Worm (Caenorhabditis elegans) whole organism, late embryonic: ENCODE results near the gene F28E10.4.

Experiments
- C08G9.2 ChIP-seq: sonication (generic microtip); optimal IDR thresholded peaks from 2 replicates; lab custom pipeline; 2016; ENCODE audit warnings: mild to moderate bottlenecking, missing genetic modification characterization, moderate library complexity, missing compliant biosample characterization
- ama-1 ChIP-seq: fragments of 150-350 bp; optimal IDR thresholded peaks from 2 replicates; lab custom pipeline; 2014
- ceh-2 ChIP-seq: sonication (generic microtip); optimal IDR thresholded peaks from 2 replicates; lab custom pipeline; 2016; ENCODE audit warnings: missing genotype, missing genetic modification characterization, missing compliant biosample characterization
- ceh-22 ChIP-seq: sonication (generic microtip); optimal IDR thresholded peaks from 2 replicates; lab custom pipeline; 2017; ENCODE audit warnings: missing biosample characterization, missing genetic modification characterization
- ceh-30 ChIP-seq: fragments of 150-350 bp; optimal IDR thresholded peaks from 2 replicates; lab custom pipeline; 2014; ENCODE audit warnings: missing biosample characterization, missing genetic modification characterization
- ceh-31 ChIP-seq: sonication (generic microtip); optimal IDR thresholded peaks from 2 replicates; lab custom pipeline; 2016; ENCODE audit warnings: missing genetic modification characterization, missing compliant biosample characterization
- ceh-34 ChIP-seq: sonication (generic microtip); optimal IDR thresholded peaks from 2 replicates; lab custom pipeline; 2016; ENCODE audit warnings: mild to moderate bottlenecking, missing genetic modification characterization, missing compliant biosample characterization
- ceh-45 ChIP-seq: fragments of 200-800 bp; sonication (Bioruptor generic); IDR thresholded peaks from 2 replicates; pipeline ENCODE4 v1.3.6; 2022; ENCODE audit warnings: missing genetic modification reagents, missing genetic modification characterization, missing compliant biosample characterization
- ceh-48 ChIP-seq: sonication (generic microtip); optimal IDR thresholded peaks from 2 replicates; lab custom pipeline; 2016; ENCODE audit warnings: missing genetic modification characterization, inconsistent platforms, missing compliant biosample characterization
- ceh-6 ChIP-seq: fragments of 200-800 bp; sonication (Bioruptor generic); optimal IDR thresholded peaks from 2 replicates; lab custom pipeline; 2018; ENCODE audit warnings: mild to moderate bottlenecking, missing genetic modification characterization, missing compliant biosample characterization
- ceh-9 ChIP-seq: sonication (generic microtip); optimal IDR thresholded peaks from 2 replicates; lab custom pipeline; 2016; ENCODE audit warnings: mild to moderate bottlenecking, missing genetic modification characterization, inconsistent platforms, missing compliant biosample characterization
- elt-2 ChIP-seq: sonication (generic microtip); optimal IDR thresholded peaks from 2 replicates; lab custom pipeline; 2016; ENCODE audit warnings: missing genetic modification reagents, missing genetic modification characterization, missing compliant biosample characterization
- elt-4 ChIP-seq: sonication (generic microtip); optimal IDR thresholded peaks from 2 replicates; lab custom pipeline; 2016; ENCODE audit warnings: missing genetic modification characterization, missing compliant biosample characterization
- ets-4 ChIP-seq: sonication (generic microtip); optimal IDR thresholded peaks from 2 replicates; lab custom pipeline; 2016; ENCODE audit warnings: missing genetic modification characterization, missing compliant biosample characterization
- fkh-10 ChIP-seq: fragments of 150-350 bp; optimal IDR thresholded peaks from 2 replicates; lab custom pipeline; 2014; ENCODE audit warnings: missing biosample characterization, missing genetic modification reagents, missing genetic modification characterization
- gmeb-2 ChIP-seq: sonication (generic microtip); optimal IDR thresholded peaks from 2 replicates; lab custom pipeline; 2016; ENCODE audit warnings: missing genetic modification characterization, inconsistent platforms, missing compliant biosample characterization
- hlh-30 ChIP-seq: sonication (generic microtip); optimal IDR thresholded peaks from 2 replicates; lab custom pipeline; 2017; ENCODE audit warnings: antibody characterized with exemption, missing genetic modification characterization, missing compliant biosample characterization; ENCODE audit not compliant: insufficient read depth
- lin-11 ChIP-seq: fragments of 200-800 bp; sonication (Bioruptor generic); optimal IDR thresholded peaks from 2 replicates; lab custom pipeline; 2018; ENCODE audit warnings: mild to moderate bottlenecking, missing genetic modification characterization, missing compliant biosample characterization
- madf-2 ChIP-seq: sonication (generic microtip); optimal IDR thresholded peaks from 2 replicates; lab custom pipeline; 2017; ENCODE audit warnings: missing genetic modification characterization, missing compliant biosample characterization
- nhr-11 ChIP-seq: fragments of 150-350 bp; optimal IDR thresholded peaks from 2 replicates; lab custom pipeline; 2014; ENCODE audit warnings: missing biosample characterization, missing genetic modification characterization
- nhr-232 ChIP-seq: sonication (generic microtip); optimal IDR thresholded peaks from 2 replicates; lab custom pipeline; 2016; ENCODE audit warnings: missing genetic modification characterization, missing compliant biosample characterization
- npax-4 ChIP-seq: sonication (generic microtip); optimal IDR thresholded peaks from 2 replicates; lab custom pipeline; 2016; ENCODE audit warnings: missing genetic modification characterization, missing compliant biosample characterization
- pha-2 ChIP-seq: sonication (generic microtip); optimal IDR thresholded peaks from 2 replicates; lab custom pipeline; 2017; ENCODE audit warnings: mild to moderate bottlenecking, missing genetic modification characterization, missing compliant biosample characterization
- pha-4 ChIP-seq: fragments of 150-350 bp; optimal IDR thresholded peaks from 2 replicates; lab custom pipeline; 2018; ENCODE audit warnings: missing biosample characterization, missing genetic modification reagents, missing genetic modification characterization
- pros-1 ChIP-seq: fragments of 150-350 bp; optimal IDR thresholded peaks from 2 replicates; lab custom pipeline; 2014; ENCODE audit warnings: missing biosample characterization, missing genetic modification reagents, missing genetic modification characterization
- ref-2 ChIP-seq: sonication (generic microtip); optimal IDR thresholded peaks from 2 replicates; lab custom pipeline; 2016; ENCODE audit warnings: missing genetic modification characterization, missing compliant biosample characterization
- rnt-1 ChIP-seq: sonication (generic microtip); optimal IDR thresholded peaks from 2 replicates; lab custom pipeline; 2016; ENCODE audit warnings: missing genetic modification characterization, missing compliant biosample characterization
- sdc-2 ChIP-seq: sonication (generic microtip); optimal IDR thresholded peaks from 2 replicates; lab custom pipeline; 2016; ENCODE audit warnings: missing genotype, missing genetic modification characterization, missing compliant biosample characterization
- sox-4 ChIP-seq: sonication (generic microtip); optimal IDR thresholded peaks from 2 replicates; lab custom pipeline; 2017; ENCODE audit warnings: mild to moderate bottlenecking, missing genetic modification characterization, inconsistent platforms, missing compliant biosample characterization
- syd-9 ChIP-seq: sonication (generic microtip); optimal IDR thresholded peaks from 2 replicates; lab custom pipeline; 2016; ENCODE audit warnings: mild to moderate bottlenecking, missing genetic modification characterization, moderate library complexity, missing compliant biosample characterization
- ttx-3 ChIP-seq: sonication (generic microtip); optimal IDR thresholded peaks from 2 replicates; lab custom pipeline; 2016; ENCODE audit warnings: missing genetic modification reagents, missing genetic modification characterization, missing compliant biosample characterization
- unc-3 ChIP-seq, 2 experiments: fragments of 200-800 bp in 1 of 2; sonication (Bioruptor generic) in 1 of 2; sonication (generic microtip) in 1 of 2; conservative IDR thresholded peaks in 1 of 2; optimal IDR thresholded peaks in 1 of 2; 2 replicates each; pipeline versions ENCODE4 v1.3.6 to Lab custom; 2016 to 2022; ENCODE audit warnings: missing compliant biosample characterization in 2 of 2, missing genetic modification characterization in 2 of 2, missing genetic modification reagents in 1 of 2
- unc-42 ChIP-seq: sonication (generic microtip); optimal IDR thresholded peaks from 2 replicates; lab custom pipeline; 2016; ENCODE audit warnings: missing genotype, missing genetic modification characterization, missing compliant biosample characterization
- unc-55 ChIP-seq: sonication (generic microtip); optimal IDR thresholded peaks from 2 replicates; lab custom pipeline; 2017; ENCODE audit warnings: missing biosample characterization, missing genetic modification reagents, missing genetic modification characterization
- unc-86 ChIP-seq: sonication (generic microtip); optimal IDR thresholded peaks from 2 replicates; lab custom pipeline; 2016; ENCODE audit warnings: missing genetic modification characterization, missing compliant biosample characterization
- ztf-16 ChIP-seq: sonication (generic microtip); optimal IDR thresholded peaks from 2 replicates; lab custom pipeline; 2017; ENCODE audit warnings: missing genetic modification characterization, missing compliant biosample characterization

Gene F28E10.4

ce11 chrIV:4579472-4579871, 12.2 kb upstream of the F28E10.4 start:
- no peak for TF ChIP-seq nhr-11 (tag; lab: Kevin White, UChicago)
- no peak for TF ChIP-seq elt-4 (tag; lab: Kevin White, UChicago)
- no peak for TF ChIP-seq pros-1 (tag; lab: Kevin White, UChicago)
- no peak for TF ChIP-seq ama-1
- TF ChIP-seq elt-2 (tag; lab: Kevin White, UChicago): no peak
- no peak for TF ChIP-seq madf-2 (tag; lab: Kevin White, UChicago)
- TF ChIP-seq npax-4: no peak
- no peak for TF ChIP-seq sdc-2 (tag; lab: Kevin White, UChicago)
- TF ChIP-seq unc-42 (tag; lab: Kevin White, UChicago): no peak
- no peak for TF ChIP-seq ztf-16 (tag; lab: Kevin White, UChicago)

ce11 chrIV:4576847-4577246, 9.6 kb upstream of the F28E10.4 start:
- TF ChIP-seq ceh-9 (tag; lab: Kevin White, UChicago): no peak
- no peak for TF ChIP-seq rnt-1 (tag; lab: Kevin White, UChicago)
- no peak for TF ChIP-seq pha-2
- TF ChIP-seq ceh-2 (tag; lab: Kevin White, UChicago): no peak

- no peak for TF ChIP-seq unc-3 (GFP tag; conservative IDR thresholded peaks at IDR 0.05; lab: Robert Waterston, UW)
- no peak for TF ChIP-seq unc-3 (tag; optimal IDR thresholded peaks at IDR 0.05; lab: Kevin White, UChicago)
- no peak for TF ChIP-seq ets-4 (tag; lab: Kevin White, UChicago)
- no peak for TF ChIP-seq lin-11
- no peak for TF ChIP-seq ceh-6
- no peak for TF ChIP-seq npax-4
- no peak for TF ChIP-seq ceh-48 (tag; lab: Kevin White, UChicago)
- TF ChIP-seq sdc-2 (tag; lab: Kevin White, UChicago): no peak
- no peak for TF ChIP-seq unc-86 (tag; lab: Kevin White, UChicago)
- no peak for TF ChIP-seq ztf-16 (tag; lab: Kevin White, UChicago)
- no peak for TF ChIP-seq ttx-3 (tag; lab: Kevin White, UChicago)
- TF ChIP-seq ceh-34 (tag; lab: Kevin White, UChicago): no peak
- TF ChIP-seq elt-4 (tag; lab: Kevin White, UChicago): no peak
- no peak for TF ChIP-seq gmeb-2
- no peak for TF ChIP-seq elt-2 (tag; lab: Kevin White, UChicago)
- no peak for TF ChIP-seq sox-4 (tag; lab: Kevin White, UChicago)
- no peak for TF ChIP-seq hlh-30
- TF ChIP-seq ref-2 (tag; lab: Kevin White, UChicago): no peak
- no peak for TF ChIP-seq unc-55 (GFP tag; lab: Kevin White, UChicago)
These were observed 6.8 kb upstream of the F28E10.4 start for ce11 chrIV:4574051-4574450.

- TF ChIP-seq unc-42 (tag; lab: Kevin White, UChicago) (peak; percentile 89), pha-4 (no peak), unc-55 (GFP tag; lab: Kevin White, UChicago) (peak; percentile 19), ceh-31 (tag; lab: Kevin White, UChicago) (peak; percentile 69), ceh-34 (tag; lab: Kevin White, UChicago) (peak; percentile 20)
- TF ChIP-seq, all 69 proteins: peak for 4
These were observed 3.4 kb upstream of the F28E10.4 start for ce11 chrIV:4570599-4570998.

- TF ChIP-seq fkh-10 (GFP tag; lab: Kevin White, UChicago) (no peak), ceh-31 (tag; lab: Kevin White, UChicago) (peak; percentile 38), ref-2 (tag; lab: Kevin White, UChicago) (no peak), syd-9 (tag; lab: Kevin White, UChicago) (no peak), ceh-45 (no peak), ceh-22 (no peak), hlh-30 (no peak), C08G9.2 (tag; lab: Kevin White, UChicago) (no peak), sox-4 (tag; lab: Kevin White, UChicago) (no peak), nhr-232 (tag; lab: Kevin White, UChicago) (no peak), ceh-30 (tag; lab: Kevin White, UChicago) (no peak), ceh-6 (no peak), npax-4 (no peak), unc-42 (tag; lab: Kevin White, UChicago) (peak; percentile 86)
These were observed 1.2 kb upstream of the F28E10.4 start, which contains the start of gene F28E10.1 for ce11 chrIV:4568402-4568891. Gene F28E10.1, plus strand, starts transcription at chrIV:4568841.
